Worm (Caenorhabditis elegans): ENCODE measurements around the gene R11G10.4.
A peak's percentile ranks its signal among the peaks of the same experiment; 100 is the strongest.

R11G10.4 gene

DNA sequence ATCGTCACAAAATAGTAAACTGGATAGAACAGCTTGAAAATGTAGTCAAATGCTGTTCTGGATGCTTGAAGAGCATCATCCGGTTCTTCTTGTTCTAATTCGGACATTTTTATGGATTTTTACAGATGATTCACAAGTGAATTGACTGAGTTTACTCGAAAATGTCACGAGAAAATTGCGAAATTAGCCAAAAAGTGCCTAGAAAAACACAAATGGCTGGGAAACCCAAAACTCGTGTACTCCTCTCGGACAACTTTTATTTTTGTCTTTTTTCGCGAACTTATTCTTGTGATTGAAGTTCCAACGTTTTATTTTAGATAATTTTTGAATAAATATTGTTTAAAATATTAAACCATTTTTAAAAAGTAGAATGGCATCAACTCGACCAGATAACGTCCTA lies 45.2 kb downstream of the R11G10.4 start, which contains the start of the genes C56A3.4 and C56A3.5:
C56A3.4 (minus strand) TSS at position 154 of the 400 bp plus-strand sequence.
C56A3.5 (plus strand) TSS at position 367 of the 400 bp plus-strand sequence.
- peak; percentile 16 for TF ChIP-seq ceh-31 (tag; optimal IDR thresholded peaks at IDR 0.05)
- TF ChIP-seq fkh-10 (GFP tag; optimal IDR thresholded peaks at IDR 0.05), result no peak

DNA sequence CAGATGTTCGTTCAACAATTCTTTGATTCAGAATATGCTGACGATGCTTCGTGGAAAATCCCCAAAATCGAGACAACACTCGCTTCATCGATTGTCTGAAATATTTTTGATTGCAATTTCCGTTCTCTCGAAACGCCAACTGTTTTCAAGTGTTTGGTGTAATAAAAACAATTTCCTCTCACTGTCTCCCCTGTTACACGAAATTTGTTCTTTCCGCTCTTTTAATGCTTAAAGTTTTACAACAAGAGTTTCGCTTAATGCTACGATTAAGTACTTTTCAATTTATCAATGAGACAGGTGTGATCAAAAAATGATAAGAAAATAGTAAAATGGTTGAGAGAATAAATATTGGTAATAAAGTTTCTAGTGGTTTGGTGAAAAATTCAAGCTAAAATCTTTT lies 49.9 kb downstream of the R11G10.4 start, which contains the start of gene C56A3.6:
C56A3.6 (minus strand) TSS at position 101 of the 400 bp plus-strand sequence.
- TF ChIP-seq ceh-19 (GFP tag; optimal IDR thresholded peaks at IDR 0.05), result no peak
